Worm (Caenorhabditis elegans): ENCODE measurements around the gene plpr-1.

- TF ChIP-seq snpc-4 (tag; optimal IDR thresholded peaks at IDR 0.05) (no peak), nhr-237 (tag; optimal IDR thresholded peaks at IDR 0.05) (no peak), dpl-1 (GFP tag; optimal IDR thresholded peaks at IDR 0.05) (no peak)
Observed at ce11 chrII:11184757-11185341, 37.3 kb upstream of the plpr-1 start, which contains the start of gene lir-3.

All from whole organism, L4 larva.